Worm (Caenorhabditis elegans): ENCODE results near the gene sulp-2.

DNA sequence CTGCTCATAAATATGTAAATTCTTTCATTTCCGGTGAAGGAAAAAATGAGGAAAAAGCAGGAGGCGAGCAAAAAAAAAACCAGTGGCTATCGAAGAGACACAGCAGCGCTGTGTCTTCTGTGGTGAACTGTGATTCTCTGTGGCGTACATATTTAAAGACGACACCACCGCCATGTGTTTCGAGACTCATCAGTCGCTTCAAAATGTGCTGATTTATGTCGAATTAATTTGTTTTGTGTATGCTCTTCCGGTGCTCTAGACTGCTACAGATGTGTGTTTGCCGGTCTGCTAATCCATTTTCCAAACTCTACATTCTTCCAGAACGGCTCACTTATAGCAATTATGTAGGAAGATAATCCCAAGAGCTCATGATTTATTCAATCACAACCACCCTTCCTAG is 33.7 kb downstream of the sulp-2 start:
- TF ChIP-seq nhr-90 (tag; optimal IDR thresholded peaks at IDR 0.05; ENCODE audit: poor library complexity) (no peak), alr-1 (tag; optimal IDR thresholded peaks at IDR 0.05; ENCODE audit: borderline replicate concordance) (no peak), lin-13 (GFP tag; optimal IDR thresholded peaks at IDR 0.05) (no peak), nhr-76 (tag; optimal IDR thresholded peaks at IDR 0.05) (no peak), tlp-1 (tag; optimal IDR thresholded peaks at IDR 0.05) (no peak), ztf-11 (tag; optimal IDR thresholded peaks at IDR 0.05) (no peak), snu-23 (GFP tag; optimal IDR thresholded peaks at IDR 0.05) (no peak), aly-2 (tag; optimal IDR thresholded peaks at IDR 0.05) (no peak), C04F5.9 (tag; optimal IDR thresholded peaks at IDR 0.05) (no peak), vab-15 (tag; optimal IDR thresholded peaks at IDR 0.05) (no peak)

All from whole organism, L1 larva.